Comparison of ENCODE assay signal across 1 fruit fly cellular context in genomic region chrX:16782175-16782916, dm6.
TF ChIP-seq lines count a peak whose summit lies in the region.

No protein-coding gene starts in this region.

TF ChIP-seq in whole organism, embryonic, 481 proteins besides CTCF, POLR2A, EP300 and RAD21 (continued from another document and continues in another):
- TF ChIP-seq CG12659 (GFP tag; optimal IDR thresholded peaks at IDR 0.05; lab: Kevin White, UChicago) (peak; percentile 33), Awh (GFP tag; IDR thresholded peaks at IDR 0.05; lab: Robert Waterston, UW) (peak; percentile 65; the same call in 1 of the 2 replicates), H2.0 (GFP tag; IDR thresholded peaks at IDR 0.05; lab: Robert Waterston, UW) (0 out of 2 replicates have a peak, but pooled peaks have one; percentile 21), CG6254 (GFP tag; optimal IDR thresholded peaks at IDR 0.05; lab: Kevin White, UChicago) (no peak), CG6683 (GFP tag; optimal IDR thresholded peaks at IDR 0.05; lab: Kevin White, UChicago) (no peak), CG4282 (GFP tag; optimal IDR thresholded peaks at IDR 0.05; lab: Kevin White, UChicago) (no peak), Myb (GFP tag; optimal IDR thresholded peaks at IDR 0.05; lab: Kevin White, UChicago) (peak; percentile 31), onecut (GFP tag; IDR thresholded peaks at IDR 0.05; lab: Robert Waterston, UW) (peak; percentile 34), CG10431 (GFP tag; optimal IDR thresholded peaks at IDR 0.05; lab: Kevin White, UChicago) (no peak), CG18619 (GFP tag; optimal IDR thresholded peaks at IDR 0.05; lab: Kevin White, UChicago) (peak; percentile 21), dimm (GFP tag; IDR thresholded peaks at IDR 0.05; lab: Robert Waterston, UW) (no peak), schlank (tag; optimal IDR thresholded peaks at IDR 0.05; lab: Kevin White, UChicago) (peak; percentile 2), zen2 (GFP tag; IDR thresholded peaks at IDR 0.05; lab: Robert Waterston, UW; ENCODE audit: partially characterized antibody) (no peak), Nf-YC (tag; optimal IDR thresholded peaks at IDR 0.05; lab: Kevin White, UChicago) (peak; percentile 18), Eip74EF (GFP tag; optimal IDR thresholded peaks at IDR 0.05; lab: Kevin White, UChicago) (no peak), CG6791 (GFP tag; IDR thresholded peaks at IDR 0.05; lab: Robert Waterston, UW; ENCODE audit: partially characterized antibody) (no peak), ap (GFP tag; IDR thresholded peaks at IDR 0.05; lab: Robert Waterston, UW) (peak; percentile 48), sima (GFP tag; optimal IDR thresholded peaks at IDR 0.05; lab: Kevin White, UChicago) (no peak), CG8944 (GFP tag; optimal IDR thresholded peaks at IDR 0.05; lab: Kevin White, UChicago) (peak; percentile 37), CG17361 (GFP tag; IDR thresholded peaks at IDR 0.05; lab: Robert Waterston, UW) (peak; percentile 55; the same call in 2 of the 3 replicates), inv (GFP tag; IDR thresholded peaks at IDR 0.05; lab: Robert Waterston, UW; ENCODE audit: partially characterized antibody) (no peak), PHDP (tag; optimal IDR thresholded peaks at IDR 0.05; lab: Kevin White, UChicago) (peak; percentile 52), vnd (GFP tag; IDR thresholded peaks at IDR 0.05; lab: Robert Waterston, UW; ENCODE audit: partially characterized antibody) (no peak), CG3065 (GFP tag; optimal IDR thresholded peaks at IDR 0.05; lab: Kevin White, UChicago) (no peak), hbn (GFP tag; IDR thresholded peaks at IDR 0.05; lab: Robert Waterston, UW; ENCODE audit: partially characterized antibody) (no peak), CG6689 (GFP tag; IDR thresholded peaks at IDR 0.05; lab: Robert Waterston, UW) (peak; percentile 41; the same call in 1 of the 2 replicates), Antp (GFP tag; optimal IDR thresholded peaks at IDR 0.05; lab: Kevin White, UChicago) (peak; percentile 53), org-1 (GFP tag; optimal IDR thresholded peaks at IDR 0.05; lab: Kevin White, UChicago) (peak; percentile 11), CG4360 (GFP tag; IDR thresholded peaks at IDR 0.05; lab: Robert Waterston, UW) (no peak), CG16779 (GFP tag; IDR thresholded peaks at IDR 0.05; lab: Robert Waterston, UW) (no peak), CG8089 (GFP tag; optimal IDR thresholded peaks at IDR 0.05; lab: Kevin White, UChicago) (peak; percentile 1), Ada2b (GFP tag; IDR thresholded peaks at IDR 0.05; lab: Robert Waterston, UW) (peak; percentile 58), Bgb (GFP tag; IDR thresholded peaks at IDR 0.05; lab: Robert Waterston, UW; ENCODE audit: partially characterized antibody) (no peak), CG2889 (GFP tag; IDR thresholded peaks at IDR 0.05; lab: Robert Waterston, UW) (no peak), nau (GFP tag; optimal IDR thresholded peaks at IDR 0.05; lab: Kevin White, UChicago) (peak; percentile 11), az2 (GFP tag; optimal IDR thresholded peaks at IDR 0.05; lab: Kevin White, UChicago) (peak; percentile 56), CG10321 (GFP tag; IDR thresholded peaks at IDR 0.05; lab: Robert Waterston, UW) (no peak), CG6272 (GFP tag; IDR thresholded peaks at IDR 0.05; lab: Robert Waterston, UW) (no peak), zfh1 (GFP tag; IDR thresholded peaks at IDR 0.05; lab: Robert Waterston, UW) (peak; percentile 41; the same call in 1 of the 3 replicates), CG8924 (tag; optimal IDR thresholded peaks at IDR 0.05; lab: Kevin White, UChicago) (peak; percentile 31), CG3726 (GFP tag; IDR thresholded peaks at IDR 0.05; lab: Robert Waterston, UW) (no peak), tx (GFP tag; optimal IDR thresholded peaks at IDR 0.05; lab: Kevin White, UChicago) (peak; percentile 52), twi (tag; optimal IDR thresholded peaks at IDR 0.05; lab: Kevin White, UChicago) (no peak), CG3407 (GFP tag; optimal IDR thresholded peaks at IDR 0.05; lab: Kevin White, UChicago) (no peak), bab2 (GFP tag; optimal IDR thresholded peaks at IDR 0.05; lab: Kevin White, UChicago) (no peak), Deaf1 (tag; optimal IDR thresholded peaks at IDR 0.05; lab: Kevin White, UChicago) (peak; percentile 57), tup (GFP tag; optimal IDR thresholded peaks at IDR 0.05; lab: Kevin White, UChicago) (no peak), sug (tag; optimal IDR thresholded peaks at IDR 0.05; lab: Kevin White, UChicago) (no peak), CoRest (tag; optimal IDR thresholded peaks at IDR 0.05; lab: Kevin White, UChicago) (peak; percentile 53), CG15601 (tag; optimal IDR thresholded peaks at IDR 0.05; lab: Kevin White, UChicago) (no peak), CG12236 (GFP tag; optimal IDR thresholded peaks at IDR 0.05; lab: Kevin White, UChicago) (peak; percentile 9), wor (GFP tag; IDR thresholded peaks at IDR 0.05; lab: Robert Waterston, UW) (no peak), Fer1 (GFP tag; optimal IDR thresholded peaks at IDR 0.05; lab: Kevin White, UChicago) (peak; percentile 54), Dek (tag; optimal IDR thresholded peaks at IDR 0.05; lab: Kevin White, UChicago) (no peak), CG10267 (tag; optimal IDR thresholded peaks at IDR 0.05; lab: Kevin White, UChicago) (peak; percentile 4), Kr (GFP tag; optimal IDR thresholded peaks at IDR 0.05; lab: Kevin White, UChicago) (no peak), C15 (GFP tag; IDR thresholded peaks at IDR 0.05; lab: Robert Waterston, UW) (0 out of 3 replicates have a peak, but pooled peaks have one; percentile 33), Fer3 (tag; optimal IDR thresholded peaks at IDR 0.05; lab: Kevin White, UChicago) (peak; percentile 26), CG14965 (GFP tag; optimal IDR thresholded peaks at IDR 0.05; lab: Kevin White, UChicago; ENCODE audit: borderline replicate concordance) (peak; percentile 18), ems (GFP tag; optimal IDR thresholded peaks at IDR 0.05; lab: Kevin White, UChicago) (peak; percentile 49), Sox102F (GFP tag; optimal IDR thresholded peaks at IDR 0.05; lab: Kevin White, UChicago) (peak; percentile 69), lbe (GFP tag; optimal IDR thresholded peaks at IDR 0.05; lab: Kevin White, UChicago) (no peak), scrt (GFP tag; optimal IDR thresholded peaks at IDR 0.05; lab: Kevin White, UChicago) (no peak), CG1647 (GFP tag; optimal IDR thresholded peaks at IDR 0.05; lab: Kevin White, UChicago) (no peak), Dad (GFP tag; optimal IDR thresholded peaks at IDR 0.05; lab: Kevin White, UChicago) (no peak), CG1233 (GFP tag; optimal IDR thresholded peaks at IDR 0.05; lab: Kevin White, UChicago) (peak; percentile 25), maf-S (GFP tag; optimal IDR thresholded peaks at IDR 0.05; lab: Kevin White, UChicago) (peak; percentile 52), CG14667 (GFP tag; IDR thresholded peaks at IDR 0.05; lab: Robert Waterston, UW) (no peak), Ets65A (GFP tag; lab: Kevin White, UChicago) (peak; percentile 76), Six4 (GFP tag; optimal IDR thresholded peaks at IDR 0.05; lab: Kevin White, UChicago) (peak; percentile 17), YL-1 (GFP tag; optimal IDR thresholded peaks at IDR 0.05; lab: Kevin White, UChicago) (no peak), Meics (GFP tag; optimal IDR thresholded peaks at IDR 0.05; lab: Kevin White, UChicago) (peak; percentile 56), CG10543 (GFP tag; optimal IDR thresholded peaks at IDR 0.05; lab: Kevin White, UChicago) (peak; percentile 67), D19B (GFP tag; optimal IDR thresholded peaks at IDR 0.05; lab: Kevin White, UChicago) (peak; percentile 14), Tbp (GFP tag; optimal IDR thresholded peaks at IDR 0.05; lab: Kevin White, UChicago) (no peak), CG12942 (GFP tag; optimal IDR thresholded peaks at IDR 0.05; lab: Kevin White, UChicago) (peak; percentile 13), tio (GFP tag; optimal IDR thresholded peaks at IDR 0.05; lab: Kevin White, UChicago) (no peak), CG31224 (GFP tag; IDR thresholded peaks at IDR 0.05; lab: Robert Waterston, UW) (peak; percentile 27; the same call in 1 of the 2 replicates), CG31388 (GFP tag; optimal IDR thresholded peaks at IDR 0.05; lab: Kevin White, UChicago) (no peak), unpg (GFP tag; optimal IDR thresholded peaks at IDR 0.05; lab: Kevin White, UChicago) (peak; percentile 63), abd-A (tag; optimal IDR thresholded peaks at IDR 0.05; lab: Kevin White, UChicago) (no peak), CG30403 (GFP tag; optimal IDR thresholded peaks at IDR 0.05; lab: Kevin White, UChicago) (peak; percentile 62), NC2α (GFP tag; optimal IDR thresholded peaks at IDR 0.05; lab: Kevin White, UChicago) (no peak), sc (optimal IDR thresholded peaks at IDR 0.05; lab: Kevin White, UChicago) (no peak), sc (GFP tag; optimal IDR thresholded peaks at IDR 0.05; lab: Kevin White, UChicago) (peak; percentile 10), CG10979 (tag; optimal IDR thresholded peaks at IDR 0.05; lab: Kevin White, UChicago) (peak; percentile 34), CG10565 (GFP tag; optimal IDR thresholded peaks at IDR 0.05; lab: Kevin White, UChicago) (no peak), vfl (GFP tag; optimal IDR thresholded peaks at IDR 0.05; lab: Kevin White, UChicago) (peak; percentile 29), slp2 (GFP tag; optimal IDR thresholded peaks at IDR 0.05; lab: Kevin White, UChicago) (peak; percentile 53), TFAM (GFP tag; optimal IDR thresholded peaks at IDR 0.05; lab: Kevin White, UChicago) (no peak), CG30431 (GFP tag; optimal IDR thresholded peaks at IDR 0.05; lab: Kevin White, UChicago) (no peak), Bteb2 (GFP tag; optimal IDR thresholded peaks at IDR 0.05; lab: Kevin White, UChicago) (peak; percentile 3), CG17186 (GFP tag; optimal IDR thresholded peaks at IDR 0.05; lab: Kevin White, UChicago) (no peak), CG4328 (GFP tag; optimal IDR thresholded peaks at IDR 0.05; lab: Kevin White, UChicago) (peak; percentile 7), Lim3 (GFP tag; IDR thresholded peaks at IDR 0.05; lab: Robert Waterston, UW) (no peak), CG1529 (GFP tag; optimal IDR thresholded peaks at IDR 0.05; lab: Kevin White, UChicago) (no peak), Dbx (GFP tag; IDR thresholded peaks at IDR 0.05; lab: Robert Waterston, UW) (peak; percentile 51; the same call in 1 of the 3 replicates), wdn (GFP tag; IDR thresholded peaks at IDR 0.05; lab: Robert Waterston, UW) (0 out of 2 replicates have a peak, but pooled peaks have one; percentile 35), CG33557 (GFP tag; optimal IDR thresholded peaks at IDR 0.05; lab: Kevin White, UChicago) (no peak), kni (GFP tag; optimal IDR thresholded peaks at IDR 0.05; lab: Kevin White, UChicago) (no peak), CG9797 (GFP tag; optimal IDR thresholded peaks at IDR 0.05; lab: Kevin White, UChicago) (no peak), Ssrp (tag; optimal IDR thresholded peaks at IDR 0.05; lab: Kevin White, UChicago) (peak; percentile 42), nmo (GFP tag; optimal IDR thresholded peaks at IDR 0.05; lab: Kevin White, UChicago) (peak; percentile 54), CG9932 (GFP tag; IDR thresholded peaks at IDR 0.05; lab: Robert Waterston, UW) (peak; percentile 58), luna (GFP tag; optimal IDR thresholded peaks at IDR 0.05; lab: Kevin White, UChicago) (no peak), Spps (tag; optimal IDR thresholded peaks at IDR 0.05; lab: Kevin White, UChicago) (no peak), fd64A (GFP tag; optimal IDR thresholded peaks at IDR 0.05; lab: Kevin White, UChicago) (no peak), CG15696 (tag; optimal IDR thresholded peaks at IDR 0.05; lab: Kevin White, UChicago) (no peak), sim (GFP tag; IDR thresholded peaks at IDR 0.05; lab: Robert Waterston, UW) (no peak), CG4820 (GFP tag; optimal IDR thresholded peaks at IDR 0.05; lab: Kevin White, UChicago) (peak; percentile 37), gcm (GFP tag; optimal IDR thresholded peaks at IDR 0.05; lab: Kevin White, UChicago) (no peak), CG12744 (GFP tag; optimal IDR thresholded peaks at IDR 0.05; lab: Kevin White, UChicago) (no peak), CG34422 (GFP tag; IDR thresholded peaks at IDR 0.05; lab: Robert Waterston, UW) (peak; percentile 57), sqz (GFP tag; optimal IDR thresholded peaks at IDR 0.05; lab: Kevin White, UChicago) (no peak), CG11696 (GFP tag; IDR thresholded peaks at IDR 0.05; lab: Robert Waterston, UW) (peak; percentile 41; the same call in 1 of the 2 replicates), sd (tag; optimal IDR thresholded peaks at IDR 0.05; lab: Kevin White, UChicago) (peak; percentile 26), CG18011 (GFP tag; optimal IDR thresholded peaks at IDR 0.05; lab: Kevin White, UChicago) (peak; percentile 14), CG10959 (GFP tag; IDR thresholded peaks at IDR 0.05; lab: Robert Waterston, UW) (no peak), Chrac-16 (GFP tag; optimal IDR thresholded peaks at IDR 0.05; lab: Kevin White, UChicago) (peak; percentile 40), CG1602 (GFP tag; optimal IDR thresholded peaks at IDR 0.05; lab: Kevin White, UChicago) (peak; percentile 38), kay (GFP tag; optimal IDR thresholded peaks at IDR 0.05; lab: Kevin White, UChicago) (peak; percentile 4), Lpt (GFP tag; optimal IDR thresholded peaks at IDR 0.05; lab: Kevin White, UChicago) (no peak), CG10366 (GFP tag; IDR thresholded peaks at IDR 0.05; lab: Robert Waterston, UW) (peak; percentile 48), Dll (GFP tag; IDR thresholded peaks at IDR 0.05; lab: Robert Waterston, UW; ENCODE audit: partially characterized antibody) (no peak), croc (GFP tag; conservative IDR thresholded peaks at IDR 0.05; lab: Robert Waterston, UW) (peak; percentile 30; the same call in 1 of the 3 replicates), Ets97D (GFP tag; optimal IDR thresholded peaks at IDR 0.05; lab: Kevin White, UChicago) (no peak), Mrtf (GFP tag; IDR thresholded peaks at IDR 0.05; lab: Robert Waterston, UW) (0 out of 3 replicates have a peak, but pooled peaks have one; percentile 37), bigmax (GFP tag; optimal IDR thresholded peaks at IDR 0.05; lab: Kevin White, UChicago) (no peak), CG8388 (GFP tag; optimal IDR thresholded peaks at IDR 0.05; lab: Kevin White, UChicago) (peak; percentile 41), Med (GFP tag; lab: Kevin White, UChicago) (peak; percentile 87), stc (GFP tag; IDR thresholded peaks at IDR 0.05; lab: Robert Waterston, UW) (peak; percentile 60; the same call in 1 of the 2 replicates), slbo (GFP tag; IDR thresholded peaks at IDR 0.05; lab: Robert Waterston, UW) (peak; percentile 62; the same call in 1 of the 2 replicates), Hey (tag; optimal IDR thresholded peaks at IDR 0.05; lab: Kevin White, UChicago) (no peak)
